Worm (Caenorhabditis elegans) whole organism, young adult: Measurements from ENCODE around the gene F10E9.4.

ENCODE experiments used
- B0035.1 ChIP-seq: sonication (generic microtip); optimal IDR thresholded peaks from 2 replicates; lab custom pipeline; 2016; ENCODE audit warnings: missing genetic modification characterization, mild to moderate bottlenecking, missing compliant biosample characterization, missing genotype, missing genetic modification reagents
- B0336.3 ChIP-seq: fragments of 200-800 bp; sonication (Bioruptor generic); IDR thresholded peaks from 2 replicates; pipeline ENCODE4 v1.3.6; 2022; ENCODE audit warnings: missing genetic modification characterization, missing compliant biosample characterization
- F10E7.11 ChIP-seq: sonication (generic microtip); optimal IDR thresholded peaks from 2 replicates; lab custom pipeline; 2017; ENCODE audit warnings: mild to moderate bottlenecking, missing genetic modification characterization, moderate library complexity, missing compliant biosample characterization
- F22D6.2 ChIP-seq: sonication (generic microtip); optimal IDR thresholded peaks from 2 replicates; lab custom pipeline; 2016; ENCODE audit warnings: mild to moderate bottlenecking, missing genetic modification characterization, missing compliant biosample characterization
- F33H1.4 ChIP-seq: fragments of 200-800 bp; sonication (Bioruptor generic); IDR thresholded peaks from 2 replicates; pipeline ENCODE4 v1.3.6; 2022; ENCODE audit warnings: missing genetic modification reagents, missing genetic modification characterization, missing compliant biosample characterization
- F49E8.2 ChIP-seq: sonication (generic microtip); optimal IDR thresholded peaks from 3 replicates; lab custom pipeline; 2017; ENCODE audit warnings: missing genetic modification characterization, mild to moderate bottlenecking, missing compliant biosample characterization, antibody characterized with exemption, moderate library complexity; ENCODE audit not compliant: insufficient read depth
- F52B5.7 ChIP-seq: sonication (generic microtip); optimal IDR thresholded peaks from 2 replicates; lab custom pipeline; 2016; ENCODE audit warnings: mild to moderate bottlenecking, missing genetic modification characterization, missing compliant biosample characterization
- F55B11.4 ChIP-seq: sonication (generic microtip); optimal IDR thresholded peaks from 2 replicates; lab custom pipeline; 2016; ENCODE audit warnings: missing compliant biosample characterization, missing genetic modification characterization, borderline replicate concordance; ENCODE audit not compliant: insufficient read depth
- F57A8.1 ChIP-seq: fragments of 200-800 bp; sonication (Bioruptor generic); optimal IDR thresholded peaks from 2 replicates; lab custom pipeline; 2018; ENCODE audit warnings: mild to moderate bottlenecking, missing genetic modification characterization, moderate library complexity, missing compliant biosample characterization
- K12H6.12 ChIP-seq: fragments of 200-800 bp; sonication (Bioruptor generic); optimal IDR thresholded peaks from 2 replicates; lab custom pipeline; 2018; ENCODE audit warnings: mild to moderate bottlenecking, missing genetic modification characterization, missing compliant biosample characterization
- Y67H2A.10 ChIP-seq: fragments of 200-800 bp; sonication (Bioruptor generic); conservative IDR thresholded peaks from 2 replicates; pipeline ENCODE4 v1.3.6; 2022; ENCODE audit warnings: missing genetic modification reagents, missing genetic modification characterization, missing compliant biosample characterization
- Y79H2A.3 ChIP-seq: fragments of 200-800 bp; sonication (Bioruptor generic); conservative IDR thresholded peaks from 2 replicates; pipeline ENCODE4 v1.3.6; 2022; ENCODE audit warnings: missing genetic modification reagents, missing genetic modification characterization, missing compliant biosample characterization
- ZK185.1 ChIP-seq: sonication (generic microtip); optimal IDR thresholded peaks from 2 replicates; lab custom pipeline; 2016; ENCODE audit warnings: mild to moderate bottlenecking, missing genetic modification characterization, missing compliant biosample characterization; ENCODE audit not compliant: poor library complexity, severe bottlenecking
- ama-1 ChIP-seq, 3 experiments: fragments of 150-350 bp in 1 of 3; sonication (generic microtip) in 2 of 3; optimal IDR thresholded peaks; 2 replicates each; lab custom pipeline; 2014 to 2018; ENCODE audit warnings: missing biosample characterization in 2 of 3, missing genetic modification characterization in 2 of 3, missing genetic modification reagents in 2 of 3
- bed-1 ChIP-seq: fragments of 200-800 bp; sonication (Bioruptor generic); IDR thresholded peaks from 2 replicates; pipeline ENCODE4 v1.3.6; 2022; ENCODE audit warnings: missing genetic modification reagents, missing genetic modification characterization, missing compliant biosample characterization
- ceh-40 ChIP-seq: fragments of 200-800 bp; sonication (Bioruptor generic); IDR thresholded peaks from 2 replicates; pipeline ENCODE4 v1.3.6; 2022; ENCODE audit warnings: missing genetic modification characterization, missing compliant biosample characterization
- ceh-58 ChIP-seq: fragments of 200-800 bp; sonication (Bioruptor generic); IDR thresholded peaks from 2 replicates; pipeline ENCODE4 v1.3.6; 2022; ENCODE audit warnings: missing genetic modification characterization, missing compliant biosample characterization
- die-1 ChIP-seq: sonication (generic microtip); optimal IDR thresholded peaks from 2 replicates; lab custom pipeline; 2016; ENCODE audit warnings: missing genotype, mild to moderate bottlenecking, missing genetic modification characterization, missing compliant biosample characterization
- dpl-1 ChIP-seq: fragments of 150-350 bp; optimal IDR thresholded peaks from 2 replicates; lab custom pipeline; 2014; ENCODE audit warnings: missing biosample characterization, missing genetic modification reagents, missing genetic modification characterization
- efl-1 ChIP-seq: fragments of 150-350 bp; optimal IDR thresholded peaks from 2 replicates; lab custom pipeline; 2014; ENCODE audit warnings: missing biosample characterization, missing genetic modification reagents, missing genetic modification characterization
- egrh-3 ChIP-seq: fragments of 200-800 bp; sonication (Bioruptor generic); IDR thresholded peaks from 2 replicates; pipeline ENCODE4 v1.3.6; 2022; ENCODE audit warnings: missing genetic modification reagents, missing genetic modification characterization, missing compliant biosample characterization
- gei-17 ChIP-seq: fragments of 200-800 bp; sonication (Bioruptor generic); optimal IDR thresholded peaks from 2 replicates; lab custom pipeline; 2018; ENCODE audit warnings: mild to moderate bottlenecking, missing genetic modification characterization, missing compliant biosample characterization
- him-1 ChIP-seq: sonication (generic microtip); optimal IDR thresholded peaks from 2 replicates; lab custom pipeline; 2016; ENCODE audit warnings: missing genotype, missing genetic modification reagents, missing genetic modification characterization, missing compliant biosample characterization
- lag-1 ChIP-seq: fragments of 200-800 bp; sonication (Bioruptor generic); IDR thresholded peaks from 2 replicates; pipeline ENCODE4 v1.3.6; 2022; ENCODE audit warnings: missing genetic modification reagents, missing genetic modification characterization, missing compliant biosample characterization
- let-526 ChIP-seq: fragments of 200-800 bp; sonication (Bioruptor generic); IDR thresholded peaks from 2 replicates; pipeline ENCODE4 v1.3.6; 2022; ENCODE audit warnings: missing genetic modification reagents, missing genetic modification characterization, missing compliant biosample characterization
- let-607 ChIP-seq, 2 experiments: fragments of 200-800 bp in 1 of 2; sonication (Bioruptor generic) in 1 of 2; sonication (generic microtip) in 1 of 2; optimal IDR thresholded peaks; 2 replicates each; lab custom pipeline; 2016 to 2018; ENCODE audit warnings: mild to moderate bottlenecking in 2 of 2, missing compliant biosample characterization in 2 of 2, missing genetic modification characterization in 2 of 2, moderate library complexity in 2 of 2, missing genotype in 1 of 2
- lin-40 ChIP-seq: sonication (generic microtip); optimal IDR thresholded peaks from 2 replicates; lab custom pipeline; 2016; ENCODE audit warnings: missing genetic modification characterization, mild to moderate bottlenecking, missing compliant biosample characterization, missing genotype, missing genetic modification reagents
- lsl-1 ChIP-seq: fragments of 200-800 bp; sonication (Bioruptor generic); optimal IDR thresholded peaks from 2 replicates; lab custom pipeline; 2018; ENCODE audit warnings: mild to moderate bottlenecking, missing genetic modification characterization, moderate library complexity, missing compliant biosample characterization
- lsy-27 ChIP-seq: sonication (generic microtip); optimal IDR thresholded peaks from 2 replicates; lab custom pipeline; 2017; ENCODE audit warnings: missing genetic modification characterization, mild to moderate bottlenecking, missing compliant biosample characterization, antibody characterized with exemption, missing genotype, borderline replicate concordance; ENCODE audit not compliant: insufficient read depth
- madf-10 ChIP-seq: sonication (generic microtip); optimal IDR thresholded peaks from 2 replicates; lab custom pipeline; 2016; ENCODE audit warnings: mild to moderate bottlenecking, missing genetic modification characterization, missing compliant biosample characterization
- madf-6 ChIP-seq: fragments of 200-800 bp; sonication (Bioruptor generic); IDR thresholded peaks from 2 replicates; pipeline ENCODE4 v1.3.6; 2022; ENCODE audit warnings: missing genetic modification reagents, missing genetic modification characterization, missing compliant biosample characterization
- mcd-1 ChIP-seq: fragments of 200-800 bp; sonication (Bioruptor generic); IDR thresholded peaks from 2 replicates; pipeline ENCODE4 v1.3.6; 2022; ENCODE audit warnings: missing genetic modification reagents, missing genetic modification characterization, missing compliant biosample characterization
- mes-4 ChIP-seq: sonication (generic microtip); optimal IDR thresholded peaks from 2 replicates; lab custom pipeline; 2016; ENCODE audit warnings: missing genotype, missing genetic modification characterization, missing compliant biosample characterization
- mxl-1 ChIP-seq: sonication (generic microtip); optimal IDR thresholded peaks from 2 replicates; lab custom pipeline; 2016; ENCODE audit warnings: missing genetic modification characterization, missing compliant biosample characterization
- nfyb-1 ChIP-seq: fragments of 200-800 bp; sonication (Bioruptor generic); IDR thresholded peaks from 2 replicates; pipeline ENCODE4 v1.3.6; 2022; ENCODE audit warnings: missing genetic modification reagents, missing genetic modification characterization, missing compliant biosample characterization
- nhr-80 ChIP-seq: sonication (generic microtip); optimal IDR thresholded peaks from 2 replicates; lab custom pipeline; 2016; ENCODE audit warnings: missing genetic modification characterization, missing compliant biosample characterization
- pbrm-1 ChIP-seq: fragments of 200-800 bp; sonication (Bioruptor generic); IDR thresholded peaks from 2 replicates; pipeline ENCODE4 v1.3.6; 2022; ENCODE audit warnings: missing genetic modification reagents, missing genetic modification characterization, missing compliant biosample characterization
- sdz-38 ChIP-seq: sonication (generic microtip); optimal IDR thresholded peaks from 2 replicates; lab custom pipeline; 2016; ENCODE audit warnings: missing genotype, missing genetic modification characterization, missing compliant biosample characterization
- snpc-3.4 ChIP-seq: sonication (generic microtip); optimal IDR thresholded peaks from 2 replicates; lab custom pipeline; 2017; ENCODE audit warnings: missing genetic modification characterization, mild to moderate bottlenecking, missing compliant biosample characterization, antibody characterized with exemption, moderate library complexity, missing genotype, missing genetic modification reagents
- snpc-4 ChIP-seq, 5 experiments: fragments of 150-350 bp in 1 of 5; sonication (generic microtip) in 4 of 5; optimal IDR thresholded peaks; 2 replicates each; lab custom pipeline; 2014 to 2018; ENCODE audit warnings: missing genetic modification characterization in 5 of 5, missing biosample characterization in 3 of 5, antibody characterized with exemption in 2 of 5, mild to moderate bottlenecking in 2 of 5, missing compliant biosample characterization in 2 of 5, missing genotype in 2 of 5, moderate library complexity in 2 of 5, missing genetic modification reagents in 1 of 5
- somi-1 ChIP-seq: fragments of 200-800 bp; sonication (Bioruptor generic); optimal IDR thresholded peaks from 2 replicates; lab custom pipeline; 2018; ENCODE audit warnings: mild to moderate bottlenecking, missing genetic modification characterization, missing compliant biosample characterization
- sptf-2 ChIP-seq: fragments of 200-800 bp; sonication (Bioruptor generic); optimal IDR thresholded peaks from 2 replicates; lab custom pipeline; 2018; ENCODE audit warnings: mild to moderate bottlenecking, missing genetic modification characterization, missing compliant biosample characterization
- tbx-9 ChIP-seq: sonication (generic microtip); optimal IDR thresholded peaks from 2 replicates; lab custom pipeline; 2016; ENCODE audit warnings: borderline replicate concordance, missing genetic modification characterization, inconsistent platforms, missing compliant biosample characterization
- zim-3 ChIP-seq: sonication (generic microtip); optimal IDR thresholded peaks from 2 replicates; lab custom pipeline; 2017; ENCODE audit warnings: mild to moderate bottlenecking, missing genetic modification characterization, moderate library complexity, missing compliant biosample characterization
- ztf-22 ChIP-seq: fragments of 200-800 bp; sonication (Bioruptor generic); optimal IDR thresholded peaks from 2 replicates; lab custom pipeline; 2018; ENCODE audit warnings: mild to moderate bottlenecking, missing genetic modification characterization, moderate library complexity, missing compliant biosample characterization
- ztf-25 ChIP-seq: fragments of 200-800 bp; sonication (Bioruptor generic); IDR thresholded peaks from 2 replicates; pipeline ENCODE4 v1.3.6; 2022; ENCODE audit warnings: missing genetic modification reagents, missing genetic modification characterization, missing compliant biosample characterization
- ztf-3 ChIP-seq: fragments of 200-800 bp; sonication (Bioruptor generic); optimal IDR thresholded peaks from 2 replicates; lab custom pipeline; 2018; ENCODE audit warnings: mild to moderate bottlenecking, missing genetic modification characterization, missing compliant biosample characterization

The F10E9.4 gene

ce11 chrIII:8319100-8319499, 10.8 kb downstream of the F10E9.4 start, which contains the start of gene F10E9.11 (continued):
- peak; percentile 90 for TF ChIP-seq efl-1 (GFP tag; lab: Kevin White, UChicago)
- peak; percentile 88 for TF ChIP-seq ZK185.1 (tag; lab: Kevin White, UChicago)
- TF ChIP-seq F52B5.7 = no peak
- 0 out of 2 replicates have a peak, but pooled peaks have one; percentile 14 for TF ChIP-seq egrh-3 (GFP tag; lab: Robert Waterston, UW)
- TF ChIP-seq pbrm-1 (GFP tag; lab: Robert Waterston, UW) = peak; percentile 78
- peak; percentile 81 for TF ChIP-seq let-526 (GFP tag; lab: Robert Waterston, UW)
- no peak for TF ChIP-seq ztf-3 (GFP tag; lab: Kevin White, UChicago)
- TF ChIP-seq snpc-3.4 = no peak
- no peak for TF ChIP-seq sdz-38 (tag; lab: Kevin White, UChicago)
- TF ChIP-seq lsy-27 (tag; lab: Kevin White, UChicago) = no peak
- TF ChIP-seq ama-1 (optimal IDR thresholded peaks at IDR 0.05; lab: Kevin White, UChicago) = no peak
- no peak for TF ChIP-seq ama-1 (GFP tag; optimal IDR thresholded peaks at IDR 0.05; lab: Kevin White, UChicago)
- no peak; the same call in 1 of the 2 replicates for TF ChIP-seq Y67H2A.10 (GFP tag; lab: Robert Waterston, UW)
- TF ChIP-seq tbx-9 (tag; lab: Kevin White, UChicago) = no peak
- TF ChIP-seq F33H1.4 (GFP tag; lab: Robert Waterston, UW) = peak; percentile 71
- no peak for TF ChIP-seq ztf-22 (GFP tag; lab: Kevin White, UChicago)
- no peak for TF ChIP-seq B0035.1 (tag; lab: Kevin White, UChicago)
- no peak for TF ChIP-seq mes-4 (tag; lab: Kevin White, UChicago)
- TF ChIP-seq dpl-1 (GFP tag; lab: Kevin White, UChicago) = peak; percentile 88
- TF ChIP-seq snpc-4 (GFP tag; optimal IDR thresholded peaks at IDR 0.05; lab: Kevin White, UChicago) = no peak
- peak in 2 of 4 experiments; percentile 37 to 56 for TF ChIP-seq snpc-4 (tag; optimal IDR thresholded peaks at IDR 0.05; lab: Kevin White, UChicago)
- no peak for TF ChIP-seq gei-17 (GFP tag; lab: Kevin White, UChicago)
- TF ChIP-seq bed-1 (GFP tag; lab: Robert Waterston, UW) = no peak
- TF ChIP-seq lin-40 (tag; lab: Kevin White, UChicago) = peak; percentile 42
- TF ChIP-seq K12H6.12 = peak; percentile 57
- TF ChIP-seq him-1 (tag; lab: Kevin White, UChicago) = peak; percentile 63
- no peak for TF ChIP-seq sptf-2 (GFP tag; lab: Kevin White, UChicago)
- no peak for TF ChIP-seq somi-1 (GFP tag; lab: Kevin White, UChicago)
- peak in 1 of 2 experiments; percentile 33 for TF ChIP-seq let-607 (tag; optimal IDR thresholded peaks at IDR 0.05; lab: Kevin White, UChicago)
- peak; percentile 69 for TF ChIP-seq lsl-1 (GFP tag; lab: Kevin White, UChicago)
- TF ChIP-seq ztf-25 (GFP tag; lab: Robert Waterston, UW) = 0 out of 2 replicates have a peak, but pooled peaks have one; percentile 55
- TF ChIP-seq F49E8.2 (tag; lab: Kevin White, UChicago) = peak; percentile 13
- no peak for TF ChIP-seq F57A8.1 (GFP tag; lab: Kevin White, UChicago)
- no peak for TF ChIP-seq die-1
- TF ChIP-seq mxl-1 (tag; lab: Kevin White, UChicago) = no peak
- TF ChIP-seq ceh-58 (GFP tag; lab: Robert Waterston, UW) = no peak
- peak; percentile 66 for TF ChIP-seq madf-10 (tag; lab: Kevin White, UChicago)
- peak; percentile 84 for TF ChIP-seq madf-6 (GFP tag; lab: Robert Waterston, UW)
- TF ChIP-seq zim-3 (tag; lab: Kevin White, UChicago) = no peak
- TF ChIP-seq B0336.3 (GFP tag; lab: Robert Waterston, UW) = no peak
- no peak for TF ChIP-seq lag-1 (GFP tag; lab: Robert Waterston, UW)
- TF ChIP-seq F10E7.11 = no peak
- TF ChIP-seq nfyb-1 = peak; percentile 64
- 0 out of 2 replicates have a peak, but pooled peaks have one; percentile 43 for TF ChIP-seq ceh-40 (GFP tag; lab: Robert Waterston, UW)
- no peak for TF ChIP-seq F55B11.4 (tag; lab: Kevin White, UChicago)
- TF ChIP-seq Y79H2A.3 (GFP tag; lab: Robert Waterston, UW) = no peak
- TF ChIP-seq nhr-80 (tag; lab: Kevin White, UChicago) = no peak
- peak; percentile 71 for TF ChIP-seq mcd-1 (GFP tag; lab: Robert Waterston, UW)
- TF ChIP-seq F22D6.2 = no peak
